Worm (Caenorhabditis elegans) whole organism, L4/young adult: ENCODE measurements around the gene str-198.

Experiments
- W03F9.2 ChIP-seq: fragments of 150-350 bp; optimal IDR thresholded peaks from 2 replicates; lab custom pipeline; 2014; ENCODE audit warnings: missing biosample characterization, missing genetic modification characterization
- dao-5 ChIP-seq: sonication (generic microtip); optimal IDR thresholded peaks from 2 replicates; lab custom pipeline; 2016; ENCODE audit warnings: missing genotype, missing genetic modification characterization, moderate library complexity, missing compliant biosample characterization
- him-1 ChIP-seq: sonication (generic microtip); optimal IDR thresholded peaks from 2 replicates; lab custom pipeline; 2016; ENCODE audit warnings: missing genotype, missing genetic modification reagents, missing genetic modification characterization, missing compliant biosample characterization

ce11 chrV:16016977-16017376 is 30.6 kb upstream of the str-198 start:
- TF ChIP-seq dao-5 (no peak), him-1 (tag; lab: Kevin White, UChicago) (no peak), W03F9.2 (no peak)
